Worm (Caenorhabditis elegans) whole organism, early embryonic: ENCODE measurements around the gene nsy-1.

Experiments used
- B0310.2 ChIP-seq: sonication (generic microtip); optimal IDR thresholded peaks from 2 replicates; lab custom pipeline; 2016; ENCODE audit warnings: mild to moderate bottlenecking, missing genetic modification characterization, missing compliant biosample characterization
- F13C5.2 ChIP-seq: sonication (generic microtip); optimal IDR thresholded peaks from 2 replicates; lab custom pipeline; 2017; ENCODE audit warnings: mild to moderate bottlenecking, missing genetic modification characterization, inconsistent platforms, missing compliant biosample characterization
- aly-1 ChIP-seq: sonication (generic microtip); optimal IDR thresholded peaks from 2 replicates; lab custom pipeline; 2016; ENCODE audit warnings: missing genetic modification characterization, missing compliant biosample characterization
- ama-1 ChIP-seq: fragments of 150-350 bp; optimal IDR thresholded peaks from 2 replicates; lab custom pipeline; 2014
- ceh-13 ChIP-seq: fragments of 200-800 bp; sonication (Bioruptor generic); optimal IDR thresholded peaks from 2 replicates; lab custom pipeline; 2018; ENCODE audit warnings: mild to moderate bottlenecking, missing genetic modification characterization, missing compliant biosample characterization
- ceh-36 ChIP-seq: sonication (generic microtip); optimal IDR thresholded peaks from 2 replicates; lab custom pipeline; 2016; ENCODE audit warnings: missing genetic modification characterization, inconsistent platforms, missing compliant biosample characterization
- ets-7 ChIP-seq: sonication (generic microtip); optimal IDR thresholded peaks from 2 replicates; lab custom pipeline; 2016; ENCODE audit warnings: missing genotype, missing genetic modification characterization, missing compliant biosample characterization
- flt-1 ChIP-seq: fragments of 200-800 bp; sonication (Bioruptor generic); IDR thresholded peaks from 2 replicates; pipeline ENCODE4 v1.3.6; 2022; ENCODE audit warnings: missing genetic modification characterization, missing compliant biosample characterization
- hmbx-1 ChIP-seq: sonication (generic microtip); optimal IDR thresholded peaks from 2 replicates; lab custom pipeline; 2016; ENCODE audit warnings: mild to moderate bottlenecking, missing genetic modification characterization, missing compliant biosample characterization
- hmg-4 ChIP-seq: fragments of 200-800 bp; sonication (Bioruptor generic); optimal IDR thresholded peaks from 2 replicates; lab custom pipeline; 2018; ENCODE audit warnings: mild to moderate bottlenecking, missing genetic modification characterization, missing compliant biosample characterization
- hnd-1 ChIP-seq: sonication (generic microtip); optimal IDR thresholded peaks from 2 replicates; lab custom pipeline; 2016; ENCODE audit warnings: missing genetic modification characterization, missing compliant biosample characterization
- pes-1 ChIP-seq: fragments of 200-800 bp; sonication (Bioruptor generic); IDR thresholded peaks from 2 replicates; pipeline ENCODE4 v1.3.6; 2022; ENCODE audit warnings: missing genetic modification reagents, missing genetic modification characterization, missing compliant biosample characterization
- scrt-1 ChIP-seq: fragments of 200-800 bp; sonication (Bioruptor generic); IDR thresholded peaks from 2 replicates; pipeline ENCODE4 v1.3.6; 2022; ENCODE audit warnings: missing genetic modification characterization, missing compliant biosample characterization
- sea-1 ChIP-seq: fragments of 200-800 bp; sonication (Bioruptor generic); conservative IDR thresholded peaks from 2 replicates; pipeline ENCODE4 v1.3.6; 2022; ENCODE audit warnings: missing genetic modification characterization, missing compliant biosample characterization
- tbx-11 ChIP-seq: fragments of 200-800 bp; sonication (Bioruptor generic); IDR thresholded peaks from 2 replicates; pipeline ENCODE4 v1.3.6; 2022; ENCODE audit warnings: missing genetic modification characterization, missing compliant biosample characterization
- tbx-37 ChIP-seq: fragments of 200-800 bp; sonication (Bioruptor generic); conservative IDR thresholded peaks from 2 replicates; pipeline ENCODE4 v1.3.6; 2022; ENCODE audit warnings: missing genetic modification reagents, missing genetic modification characterization, missing compliant biosample characterization
- tra-4 ChIP-seq: sonication (generic microtip); optimal IDR thresholded peaks from 2 replicates; lab custom pipeline; 2017; ENCODE audit warnings: missing genetic modification characterization, missing compliant biosample characterization

Gene nsy-1

ce11 chrII:5067927-5068326 lies 45.4 kb downstream of the nsy-1 start, which contains the start of gene C27A2.8:
Gene C27A2.8, minus strand, starts transcription at chrII:5068043.
- TF ChIP-seq aly-1 (tag; lab: Kevin White, UChicago) (peak; percentile 10), ceh-13 (GFP tag; lab: Kevin White, UChicago) (no peak), pes-1 (GFP tag; lab: Robert Waterston, UW) (no peak)

ce11 chrII:5069525-5069924 lies 47.0 kb downstream of the nsy-1 start, which contains the start of gene idpb-2:
Gene idpb-2, minus strand, starts transcription at chrII:5069625.
- TF ChIP-seq hmg-4 = no peak
- no peak for TF ChIP-seq aly-1 (tag; lab: Kevin White, UChicago)
- no peak for TF ChIP-seq hnd-1 (tag; lab: Kevin White, UChicago)
- TF ChIP-seq F13C5.2 (tag; lab: Kevin White, UChicago) = no peak
- TF ChIP-seq scrt-1 (GFP tag; lab: Robert Waterston, UW) = no peak
- no peak for TF ChIP-seq ceh-36 (tag; lab: Kevin White, UChicago)
- no peak for TF ChIP-seq tbx-37 (GFP tag; lab: Robert Waterston, UW)
- TF ChIP-seq ceh-13 (GFP tag; lab: Kevin White, UChicago) = no peak
- no peak for TF ChIP-seq hmbx-1
- TF ChIP-seq tbx-11 (GFP tag; lab: Robert Waterston, UW) = no peak
- TF ChIP-seq tra-4 (tag; lab: Kevin White, UChicago) = no peak
- TF ChIP-seq B0310.2 (tag; lab: Kevin White, UChicago) = no peak
- TF ChIP-seq ama-1 (lab: Kevin White, UChicago) = no peak
- no peak for TF ChIP-seq pes-1 (GFP tag; lab: Robert Waterston, UW)
- TF ChIP-seq sea-1 (GFP tag; lab: Robert Waterston, UW) = no peak
- TF ChIP-seq ets-7 = no peak
- TF ChIP-seq flt-1 (GFP tag; lab: Robert Waterston, UW) = no peak

DNA sequence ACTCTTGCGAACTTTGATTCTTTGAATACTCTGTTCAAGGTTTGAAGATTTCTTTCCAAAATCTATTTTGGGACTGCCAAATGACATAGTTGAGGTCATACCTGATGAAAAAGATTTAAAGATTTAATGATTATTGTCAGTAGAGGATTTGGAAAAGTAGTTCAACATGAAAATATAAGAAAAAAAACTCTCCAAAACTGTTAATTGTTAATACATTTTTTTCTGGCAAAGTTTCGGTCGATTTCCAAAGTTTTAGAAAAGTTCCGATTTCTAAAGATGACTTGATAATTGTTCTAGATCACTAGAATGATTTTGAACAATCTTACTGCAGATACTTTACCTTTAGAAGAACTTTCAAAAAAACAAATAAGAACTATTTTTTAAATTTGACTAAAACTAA lies 48.7 kb downstream of the nsy-1 start, which contains the start of gene C27A2.7:
Gene C27A2.7, minus strand, starts transcription at position 101 of the 400 bp plus-strand sequence.
- TF ChIP-seq ets-7 (no peak), scrt-1 (GFP tag; lab: Robert Waterston, UW) (no peak), ama-1 (lab: Kevin White, UChicago) (no peak), sea-1 (GFP tag; lab: Robert Waterston, UW) (no peak), ceh-13 (GFP tag; lab: Kevin White, UChicago) (no peak), B0310.2 (tag; lab: Kevin White, UChicago) (no peak), aly-1 (tag; lab: Kevin White, UChicago) (no peak), pes-1 (GFP tag; lab: Robert Waterston, UW) (no peak), flt-1 (GFP tag; lab: Robert Waterston, UW) (no peak), tbx-37 (GFP tag; lab: Robert Waterston, UW) (no peak), ceh-36 (tag; lab: Kevin White, UChicago) (no peak), hnd-1 (tag; lab: Kevin White, UChicago) (no peak), F13C5.2 (tag; lab: Kevin White, UChicago) (no peak), tra-4 (tag; lab: Kevin White, UChicago) (no peak), hmbx-1 (no peak), tbx-11 (GFP tag; lab: Robert Waterston, UW) (no peak), hmg-4 (no peak)
